Worm (Caenorhabditis elegans) whole organism, L2 larva: ENCODE measurements around the gene C16C10.13.

Experiments
- aly-2 ChIP-seq: fragments of 150-350 bp; optimal IDR thresholded peaks from 2 replicates; lab custom pipeline; 2014; ENCODE audit warnings: missing biosample characterization, missing genetic modification characterization
- fos-1 ChIP-seq: fragments of 150-350 bp; optimal IDR thresholded peaks from 2 replicates; lab custom pipeline; 2014; ENCODE audit warnings: missing biosample characterization, missing genetic modification characterization
- lin-13 ChIP-seq: fragments of 150-350 bp; optimal IDR thresholded peaks from 2 replicates; lab custom pipeline; 2014; ENCODE audit warnings: missing biosample characterization, missing genetic modification reagents, missing genetic modification characterization
- nhr-77 ChIP-seq: fragments of 150-350 bp; optimal IDR thresholded peaks from 2 replicates; lab custom pipeline; 2014; ENCODE audit warnings: missing biosample characterization, missing genetic modification characterization
- skn-1 ChIP-seq: sonication (generic microtip); optimal IDR thresholded peaks from 2 replicates; lab custom pipeline; 2017; ENCODE audit warnings: missing biosample characterization, missing genetic modification characterization
- ztf-11 ChIP-seq: sonication (generic microtip); optimal IDR thresholded peaks from 2 replicates; lab custom pipeline; 2017; ENCODE audit warnings: missing biosample characterization, missing genetic modification characterization

- TF ChIP-seq skn-1 (tag; lab: Kevin White, UChicago): no peak
- no peak for TF ChIP-seq nhr-77 (tag; lab: Kevin White, UChicago)
- no peak for TF ChIP-seq aly-2 (tag; lab: Kevin White, UChicago)
- no peak for TF ChIP-seq lin-13 (GFP tag; lab: Kevin White, UChicago)
- TF ChIP-seq ztf-11 (tag; lab: Kevin White, UChicago): no peak
- no peak for TF ChIP-seq fos-1 (tag; lab: Kevin White, UChicago)
These were observed 45.3 kb downstream of the C16C10.13 start for ce11 chrIII:4221527-4221926.
